Fruit fly (Drosophila melanogaster) whole organism, prepupa: ENCODE measurements around the gene CG14277.

Experiments used
- CG11762 ChIP-seq: fragments of 200-800 bp; sonication (Bioruptor generic); optimal IDR thresholded peaks from 3 replicates; lab custom pipeline; 2016; ENCODE audit warnings: missing biosample characterization, missing genetic modification characterization; ENCODE audit not compliant: insufficient read depth
- CG16779 ChIP-seq: fragments of 200-800 bp; sonication (Bioruptor generic); optimal IDR thresholded peaks from 3 replicates; lab custom pipeline; 2017; ENCODE audit warnings: missing biosample characterization, mild to moderate bottlenecking, missing genetic modification characterization
- CG34406 ChIP-seq: fragments of 200-800 bp; sonication (Bioruptor generic); optimal IDR thresholded peaks from 3 replicates; lab custom pipeline; 2016; ENCODE audit warnings: missing biosample characterization, missing genetic modification characterization
- CG6276 ChIP-seq: fragments of 200-800 bp; sonication (Bioruptor generic); optimal IDR thresholded peaks from 2 replicates; lab custom pipeline; 2017; ENCODE audit warnings: missing biosample characterization, mild to moderate bottlenecking, missing genetic modification characterization
- CG6792 ChIP-seq: fragments of 200-800 bp; sonication (Bioruptor generic); optimal IDR thresholded peaks from 3 replicates; lab custom pipeline; 2016; ENCODE audit warnings: missing biosample characterization, missing genetic modification characterization
- CG8319 ChIP-seq: fragments of 200-800 bp; sonication (Bioruptor generic); optimal IDR thresholded peaks from 3 replicates; lab custom pipeline; 2016; ENCODE audit warnings: missing biosample characterization, missing genetic modification characterization
- ss ChIP-seq, 2 experiments: fragments of 200-800 bp; sonication (Bioruptor generic); optimal IDR thresholded peaks; 2 replicates in 1 of 2; 3 replicates in 1 of 2; lab custom pipeline; 2017 to 2018; ENCODE audit warnings: mild to moderate bottlenecking in 2 of 2, missing biosample characterization in 2 of 2, missing genetic modification characterization in 2 of 2, moderate library complexity in 1 of 2

DNA sequence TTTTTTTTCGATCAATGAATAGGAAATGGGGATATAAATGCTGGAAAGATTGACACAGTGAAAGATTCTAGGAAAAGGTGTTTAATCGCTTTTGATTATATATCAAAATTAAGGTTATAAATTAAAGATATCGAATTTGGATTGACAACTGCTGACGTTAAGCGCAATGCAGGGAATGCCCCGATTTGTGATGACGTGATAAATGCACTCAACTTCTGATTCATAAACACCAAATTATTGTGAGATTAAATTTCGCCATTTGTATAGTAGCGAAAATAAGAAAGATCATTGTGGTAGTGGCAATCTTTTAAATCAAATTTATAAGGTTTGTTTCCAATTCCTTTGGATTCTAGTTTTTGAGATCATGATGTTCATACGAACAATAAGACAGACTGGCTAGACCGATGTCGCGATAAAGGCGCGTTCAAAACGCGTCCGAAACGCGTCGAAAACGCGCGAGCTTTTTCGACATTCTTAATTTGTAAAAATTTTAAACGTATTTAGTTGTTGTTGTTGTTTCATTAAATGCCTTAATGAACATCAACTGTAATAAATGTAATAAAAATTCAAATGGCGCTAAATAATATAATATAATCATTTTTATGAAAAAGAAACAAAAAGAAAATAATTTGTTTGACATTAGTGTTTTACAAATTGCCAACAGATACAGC, 26.9 kb upstream of the CG14277 start, which contains the start of gene CG8349:
- TF ChIP-seq CG16779 (tag; lab: Kevin White, UChicago) (no peak), CG11762 (GFP tag; lab: Kevin White, UChicago) (no peak), CG6276 (GFP tag; lab: Kevin White, UChicago) (no peak), CG8319 (no peak), CG34406 (GFP tag; lab: Kevin White, UChicago) (no peak), CG6792 (GFP tag; lab: Kevin White, UChicago) (no peak), ss (GFP tag; optimal IDR thresholded peaks at IDR 0.05; lab: Kevin White, UChicago) (no peak)
